Worm (Caenorhabditis elegans): ENCODE results near the gene C53A3.4.

C53A3.4 gene

ce11 chrV:5758780-5759179 lies at the start of gene C53A3.4:
Gene C53A3.4 (minus strand): TSS chrV:5758880.
- TF ChIP-seq R02D3.7 (tag; optimal IDR thresholded peaks at IDR 0.05): no peak
- no peak for TF ChIP-seq ama-1 (optimal IDR thresholded peaks at IDR 0.05)
- TF ChIP-seq ztf-1 (GFP tag; conservative IDR thresholded peaks at IDR 0.05): no peak

ce11 chrV:5805467-5805866 lies 46.8 kb upstream of the C53A3.4 start, which contains the start of gene ZC250.5:
Gene ZC250.5 (plus strand): TSS chrV:5805767.
- TF ChIP-seq nhr-21 (tag; optimal IDR thresholded peaks at IDR 0.05) (no peak), nhr-77 (tag; optimal IDR thresholded peaks at IDR 0.05) (no peak), skn-1 (tag; optimal IDR thresholded peaks at IDR 0.05) (no peak), nhr-237 (tag; optimal IDR thresholded peaks at IDR 0.05) (no peak), peb-1 (tag; optimal IDR thresholded peaks at IDR 0.05) (no peak), dmd-4 (tag; optimal IDR thresholded peaks at IDR 0.05) (no peak), egl-27 (tag; optimal IDR thresholded peaks at IDR 0.05) (no peak), nhr-10 (tag; optimal IDR thresholded peaks at IDR 0.05) (no peak), nhr-23 (tag; optimal IDR thresholded peaks at IDR 0.05) (no peak), ztf-1 (GFP tag; conservative IDR thresholded peaks at IDR 0.05) (no peak), unc-62 (GFP tag; optimal IDR thresholded peaks at IDR 0.05) (no peak), mdl-1 (tag; optimal IDR thresholded peaks at IDR 0.05) (no peak), nhr-12 (tag; optimal IDR thresholded peaks at IDR 0.05) (no peak), aly-2 (tag; optimal IDR thresholded peaks at IDR 0.05) (no peak), mab-5 (tag; optimal IDR thresholded peaks at IDR 0.05) (no peak), ama-1 (optimal IDR thresholded peaks at IDR 0.05) (no peak), nhr-11 (tag; optimal IDR thresholded peaks at IDR 0.05) (no peak), elt-3 (tag; optimal IDR thresholded peaks at IDR 0.05) (no peak), blmp-1 (tag; optimal IDR thresholded peaks at IDR 0.05; ENCODE audit: insufficient read depth) (no peak)

- no peak for TF ChIP-seq alr-1 (tag; optimal IDR thresholded peaks at IDR 0.05)
- TF ChIP-seq nhr-237 (tag; optimal IDR thresholded peaks at IDR 0.05): no peak
- no peak for TF ChIP-seq nhr-77 (tag; optimal IDR thresholded peaks at IDR 0.05)
- TF ChIP-seq dmd-4 (tag; optimal IDR thresholded peaks at IDR 0.05): no peak
- no peak for TF ChIP-seq ztf-1 (GFP tag; conservative IDR thresholded peaks at IDR 0.05)
- TF ChIP-seq ztf-4 (tag; optimal IDR thresholded peaks at IDR 0.05): no peak
- TF ChIP-seq blmp-1 (tag; optimal IDR thresholded peaks at IDR 0.05; ENCODE audit: insufficient read depth): no peak
- no peak for TF ChIP-seq snpc-4 (tag; optimal IDR thresholded peaks at IDR 0.05)
- no peak for TF ChIP-seq ZK546.5 (tag; optimal IDR thresholded peaks at IDR 0.05)
- TF ChIP-seq lin-11 (tag; optimal IDR thresholded peaks at IDR 0.05): no peak
- TF ChIP-seq nhr-23 (tag; optimal IDR thresholded peaks at IDR 0.05): no peak
- no peak for TF ChIP-seq ama-1 (optimal IDR thresholded peaks at IDR 0.05)
- no peak for TF ChIP-seq mab-5 (tag; optimal IDR thresholded peaks at IDR 0.05)
- no peak for TF ChIP-seq ceh-16 (tag; optimal IDR thresholded peaks at IDR 0.05)
- TF ChIP-seq peb-1 (tag; optimal IDR thresholded peaks at IDR 0.05): no peak
- no peak for TF ChIP-seq nhr-25 (tag; optimal IDR thresholded peaks at IDR 0.05)
These were observed 40.7 kb upstream of the C53A3.4 start, which contains the start of gene cyn-17 for ce11 chrV:5799373-5799772. Gene cyn-17 (plus strand): TSS chrV:5799673.

ce11 chrV:5798132-5798531 lies 39.5 kb upstream of the C53A3.4 start, which contains the start of gene nstp-3:
Gene nstp-3 (minus strand): TSS chrV:5798232.
- TF ChIP-seq nhr-6 (tag; optimal IDR thresholded peaks at IDR 0.05) (no peak), dmd-4 (tag; optimal IDR thresholded peaks at IDR 0.05) (no peak), mab-5 (tag; optimal IDR thresholded peaks at IDR 0.05) (no peak), elt-3 (tag; optimal IDR thresholded peaks at IDR 0.05) (no peak), blmp-1 (tag; optimal IDR thresholded peaks at IDR 0.05; ENCODE audit: insufficient read depth) (no peak), alr-1 (tag; optimal IDR thresholded peaks at IDR 0.05) (no peak), nhr-129 (tag; optimal IDR thresholded peaks at IDR 0.05) (no peak), lin-39 (tag; optimal IDR thresholded peaks at IDR 0.05) (no peak), ztf-4 (tag; optimal IDR thresholded peaks at IDR 0.05) (no peak), ZK546.5 (tag; optimal IDR thresholded peaks at IDR 0.05) (no peak), aly-2 (tag; optimal IDR thresholded peaks at IDR 0.05) (no peak), mbf-1 (tag; optimal IDR thresholded peaks at IDR 0.05) (no peak), lsy-2 (tag; optimal IDR thresholded peaks at IDR 0.05) (no peak), nhr-21 (tag; optimal IDR thresholded peaks at IDR 0.05) (no peak), ceh-16 (tag; optimal IDR thresholded peaks at IDR 0.05) (no peak), unc-39 (tag; optimal IDR thresholded peaks at IDR 0.05) (no peak), gmeb-1 (tag; optimal IDR thresholded peaks at IDR 0.05) (no peak), ztf-11 (tag; optimal IDR thresholded peaks at IDR 0.05) (no peak), nhr-10 (tag; optimal IDR thresholded peaks at IDR 0.05) (no peak)

ce11 chrV:5792031-5792430 lies 33.4 kb upstream of the C53A3.4 start, which contains the start of gene ZC250.2:
Gene ZC250.2 (plus strand): TSS chrV:5792331.
- TF ChIP-seq crh-2 (tag; optimal IDR thresholded peaks at IDR 0.05) (no peak), mdl-1 (tag; optimal IDR thresholded peaks at IDR 0.05) (no peak), ztf-1 (GFP tag; conservative IDR thresholded peaks at IDR 0.05) (no peak), snpc-4 (tag; optimal IDR thresholded peaks at IDR 0.05) (no peak), nhr-11 (tag; optimal IDR thresholded peaks at IDR 0.05) (no peak), F13H6.1 (tag; optimal IDR thresholded peaks at IDR 0.05) (no peak), nhr-129 (tag; optimal IDR thresholded peaks at IDR 0.05) (no peak), unc-39 (tag; optimal IDR thresholded peaks at IDR 0.05) (no peak), sma-3 (GFP tag; optimal IDR thresholded peaks at IDR 0.05) (no peak), nhr-6 (tag; optimal IDR thresholded peaks at IDR 0.05) (no peak), alr-1 (tag; optimal IDR thresholded peaks at IDR 0.05) (no peak), ztf-4 (tag; optimal IDR thresholded peaks at IDR 0.05) (no peak), blmp-1 (tag; optimal IDR thresholded peaks at IDR 0.05; ENCODE audit: insufficient read depth) (no peak), ceh-82 (tag; optimal IDR thresholded peaks at IDR 0.05) (no peak), nhr-25 (tag; optimal IDR thresholded peaks at IDR 0.05) (no peak), nhr-10 (tag; optimal IDR thresholded peaks at IDR 0.05) (no peak)

All from whole organism, L2 larva.